Fruit fly (Drosophila melanogaster): Measurements from ENCODE around the gene Cyp4e3.

DNA sequence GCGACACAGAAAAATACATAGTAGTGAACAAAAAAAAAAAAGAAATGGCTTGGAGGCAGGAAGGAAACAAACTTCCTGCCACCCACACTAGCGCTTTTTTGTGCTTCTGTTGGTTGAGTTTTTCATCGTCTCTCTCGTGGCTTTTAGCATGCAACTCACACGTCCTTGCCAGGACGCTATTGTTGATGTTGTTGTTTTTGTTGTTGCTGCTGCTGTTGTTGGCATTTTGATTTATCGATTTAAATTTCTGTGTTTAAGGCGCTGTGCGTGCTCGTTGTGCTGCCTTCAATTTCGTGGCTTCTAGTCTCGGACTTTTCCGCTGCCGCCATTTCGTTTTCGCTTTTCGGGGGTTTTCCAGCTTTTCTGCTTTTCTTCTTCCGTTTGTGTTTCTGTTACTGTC is 10.2 kb downstream of the Cyp4e3 start:
- no peak for TF ChIP-seq CG10631 (GFP tag; optimal IDR thresholded peaks at IDR 0.05)
- no peak for TF ChIP-seq CG10669 (GFP tag; optimal IDR thresholded peaks at IDR 0.05)
- TF ChIP-seq pdm3 (GFP tag; optimal IDR thresholded peaks at IDR 0.05), result no peak
- TF ChIP-seq Hr39 (GFP tag; optimal IDR thresholded peaks at IDR 0.05), result no peak
- no peak for TF ChIP-seq CG6163 (GFP tag; IDR thresholded peaks at IDR 0.05)
- no peak for TF ChIP-seq cyc (GFP tag; optimal IDR thresholded peaks at IDR 0.05)
- TF ChIP-seq Ets96B (tag; optimal IDR thresholded peaks at IDR 0.05), result no peak
- no peak for TF ChIP-seq Smox (GFP tag; optimal IDR thresholded peaks at IDR 0.05)
- TF ChIP-seq CG7368 (GFP tag; optimal IDR thresholded peaks at IDR 0.05), result no peak

Measured in whole organism, prepupa.